Worm (Caenorhabditis elegans) whole organism, young adult: ENCODE data around the gene npl-10.

Experiments used
- F10E7.11 ChIP-seq: sonication (generic microtip); optimal IDR thresholded peaks from 2 replicates; lab custom pipeline; 2017; ENCODE audit warnings: mild to moderate bottlenecking, missing genetic modification characterization, moderate library complexity, missing compliant biosample characterization
- K12H6.12 ChIP-seq: fragments of 200-800 bp; sonication (Bioruptor generic); optimal IDR thresholded peaks from 2 replicates; lab custom pipeline; 2018; ENCODE audit warnings: mild to moderate bottlenecking, missing genetic modification characterization, missing compliant biosample characterization
- Y95B8A.8 ChIP-seq: fragments of 200-800 bp; sonication (Bioruptor generic); IDR thresholded peaks from 2 replicates; pipeline ENCODE4 v1.3.6; 2022; ENCODE audit warnings: missing genetic modification reagents, missing genetic modification characterization, missing compliant biosample characterization
- attf-6 ChIP-seq: fragments of 200-800 bp; sonication (Bioruptor generic); IDR thresholded peaks from 2 replicates; pipeline ENCODE4 v1.3.6; 2022; ENCODE audit warnings: missing genetic modification reagents, missing genetic modification characterization, missing compliant biosample characterization
- bed-1 ChIP-seq: fragments of 200-800 bp; sonication (Bioruptor generic); IDR thresholded peaks from 2 replicates; pipeline ENCODE4 v1.3.6; 2022; ENCODE audit warnings: missing genetic modification reagents, missing genetic modification characterization, missing compliant biosample characterization
- ceh-27 ChIP-seq: fragments of 200-800 bp; sonication (Bioruptor generic); optimal IDR thresholded peaks from 2 replicates; lab custom pipeline; 2018; ENCODE audit warnings: mild to moderate bottlenecking, missing genetic modification characterization, moderate library complexity, missing compliant biosample characterization
- egl-18 ChIP-seq: fragments of 200-800 bp; sonication (Bioruptor generic); IDR thresholded peaks from 2 replicates; pipeline ENCODE4 v1.3.6; 2022; ENCODE audit warnings: missing genetic modification reagents, missing genetic modification characterization, missing compliant biosample characterization
- ets-4 ChIP-seq: fragments of 200-800 bp; sonication (Bioruptor generic); optimal IDR thresholded peaks from 2 replicates; lab custom pipeline; 2018; ENCODE audit warnings: mild to moderate bottlenecking, missing genetic modification characterization, missing compliant biosample characterization
- him-1 ChIP-seq: sonication (generic microtip); optimal IDR thresholded peaks from 2 replicates; lab custom pipeline; 2016; ENCODE audit warnings: missing genotype, missing genetic modification reagents, missing genetic modification characterization, missing compliant biosample characterization
- hlh-12 ChIP-seq: sonication (generic microtip); optimal IDR thresholded peaks from 2 replicates; lab custom pipeline; 2016; ENCODE audit warnings: missing genetic modification characterization, missing compliant biosample characterization
- hmg-1.2 ChIP-seq: fragments of 200-800 bp; sonication (Bioruptor generic); IDR thresholded peaks from 2 replicates; pipeline ENCODE4 v1.3.6; 2022; ENCODE audit warnings: missing genetic modification reagents, missing genetic modification characterization, missing compliant biosample characterization
- hrde-1 ChIP-seq: sonication (generic microtip); optimal IDR thresholded peaks from 2 replicates; lab custom pipeline; 2016; ENCODE audit warnings: missing genetic modification characterization, mild to moderate bottlenecking, missing compliant biosample characterization, moderate library complexity, missing genotype, missing genetic modification reagents, borderline replicate concordance
- hsf-1 ChIP-seq: fragments of 200-800 bp; sonication (Bioruptor generic); IDR thresholded peaks from 2 replicates; pipeline ENCODE4 v1.3.6; 2022; ENCODE audit warnings: missing genetic modification reagents, missing genetic modification characterization, missing compliant biosample characterization
- lin-26 ChIP-seq: fragments of 200-800 bp; sonication (Bioruptor generic); IDR thresholded peaks from 2 replicates; pipeline ENCODE4 v1.3.6; 2022; ENCODE audit warnings: missing genetic modification reagents, missing genetic modification characterization, missing compliant biosample characterization
- lin-35 ChIP-seq, 3 experiments: fragments of 150-350 bp in 2 of 3; sonication (generic microtip) in 1 of 3; optimal IDR thresholded peaks; 2 replicates each; lab custom pipeline; 2014 to 2018; ENCODE audit warnings: missing biosample characterization in 3 of 3, missing genetic modification characterization in 3 of 3, missing genetic modification reagents in 3 of 3
- lin-40 ChIP-seq: sonication (generic microtip); optimal IDR thresholded peaks from 2 replicates; lab custom pipeline; 2016; ENCODE audit warnings: missing genetic modification characterization, mild to moderate bottlenecking, missing compliant biosample characterization, missing genotype, missing genetic modification reagents
- madf-3 ChIP-seq: fragments of 200-800 bp; sonication (Bioruptor generic); IDR thresholded peaks from 2 replicates; pipeline ENCODE4 v1.3.6; 2022; ENCODE audit warnings: missing genetic modification reagents, missing genetic modification characterization, missing compliant biosample characterization
- mcd-1 ChIP-seq: fragments of 200-800 bp; sonication (Bioruptor generic); IDR thresholded peaks from 2 replicates; pipeline ENCODE4 v1.3.6; 2022; ENCODE audit warnings: missing genetic modification reagents, missing genetic modification characterization, missing compliant biosample characterization
- mel-28 ChIP-seq: sonication (generic microtip); optimal IDR thresholded peaks from 2 replicates; lab custom pipeline; 2016; ENCODE audit warnings: borderline replicate concordance, mild to moderate bottlenecking, missing genetic modification characterization, missing compliant biosample characterization
- mes-4 ChIP-seq: sonication (generic microtip); optimal IDR thresholded peaks from 2 replicates; lab custom pipeline; 2016; ENCODE audit warnings: missing genotype, missing genetic modification characterization, missing compliant biosample characterization
- nhr-80 ChIP-seq: sonication (generic microtip); optimal IDR thresholded peaks from 2 replicates; lab custom pipeline; 2016; ENCODE audit warnings: missing genetic modification characterization, missing compliant biosample characterization
- nhr-90 ChIP-seq: sonication (generic microtip); optimal IDR thresholded peaks from 2 replicates; lab custom pipeline; 2016; ENCODE audit warnings: missing genotype, mild to moderate bottlenecking, missing genetic modification characterization, missing compliant biosample characterization
- sdz-38 ChIP-seq: sonication (generic microtip); optimal IDR thresholded peaks from 2 replicates; lab custom pipeline; 2016; ENCODE audit warnings: missing genotype, missing genetic modification characterization, missing compliant biosample characterization
- sea-2 ChIP-seq: fragments of 200-800 bp; sonication (Bioruptor generic); IDR thresholded peaks from 2 replicates; pipeline ENCODE4 v1.3.6; 2022; ENCODE audit warnings: missing genetic modification characterization, missing compliant biosample characterization
- snpc-3.4 ChIP-seq: sonication (generic microtip); optimal IDR thresholded peaks from 2 replicates; lab custom pipeline; 2017; ENCODE audit warnings: missing genetic modification characterization, mild to moderate bottlenecking, missing compliant biosample characterization, antibody characterized with exemption, moderate library complexity, missing genotype, missing genetic modification reagents
- unc-130 ChIP-seq: sonication (generic microtip); optimal IDR thresholded peaks from 2 replicates; lab custom pipeline; 2016; ENCODE audit warnings: missing genetic modification reagents, missing genetic modification characterization, missing compliant biosample characterization
- unc-62 ChIP-seq: fragments of 150-350 bp; optimal IDR thresholded peaks from 2 replicates; lab custom pipeline; 2014; ENCODE audit warnings: missing biosample characterization, missing genetic modification reagents, missing genetic modification characterization
- zfh-2 ChIP-seq: fragments of 200-800 bp; sonication (Bioruptor generic); conservative IDR thresholded peaks from 2 replicates; pipeline ENCODE4 v1.3.6; 2022; ENCODE audit warnings: missing genetic modification reagents, missing genetic modification characterization, missing compliant biosample characterization
- ztf-18 ChIP-seq: sonication (generic microtip); optimal IDR thresholded peaks from 2 replicates; lab custom pipeline; 2016; ENCODE audit warnings: missing genotype, mild to moderate bottlenecking, missing genetic modification characterization, missing compliant biosample characterization
- ztf-22 ChIP-seq: fragments of 200-800 bp; sonication (Bioruptor generic); optimal IDR thresholded peaks from 2 replicates; lab custom pipeline; 2018; ENCODE audit warnings: mild to moderate bottlenecking, missing genetic modification characterization, moderate library complexity, missing compliant biosample characterization
- ztf-28 ChIP-seq: fragments of 200-800 bp; sonication (Bioruptor generic); IDR thresholded peaks from 2 replicates; pipeline ENCODE4 v1.3.6; 2022; ENCODE audit warnings: missing genetic modification reagents, missing genetic modification characterization, missing compliant biosample characterization
- ztf-3 ChIP-seq: fragments of 200-800 bp; sonication (Bioruptor generic); optimal IDR thresholded peaks from 2 replicates; lab custom pipeline; 2018; ENCODE audit warnings: mild to moderate bottlenecking, missing genetic modification characterization, missing compliant biosample characterization

The npl-10 gene

ce11 chrIII:3952058-3952457 lies 16.4 kb upstream of the npl-10 start:
- TF ChIP-seq sdz-38: no peak
- TF ChIP-seq ceh-27 (GFP tag; lab: Kevin White, UChicago): no peak
- no peak for TF ChIP-seq zfh-2 (GFP tag; lab: Robert Waterston, UW)
- peak; percentile 52 for TF ChIP-seq nhr-80 (tag; lab: Kevin White, UChicago)
- no peak for TF ChIP-seq snpc-3.4 (tag; lab: Kevin White, UChicago)

DNA sequence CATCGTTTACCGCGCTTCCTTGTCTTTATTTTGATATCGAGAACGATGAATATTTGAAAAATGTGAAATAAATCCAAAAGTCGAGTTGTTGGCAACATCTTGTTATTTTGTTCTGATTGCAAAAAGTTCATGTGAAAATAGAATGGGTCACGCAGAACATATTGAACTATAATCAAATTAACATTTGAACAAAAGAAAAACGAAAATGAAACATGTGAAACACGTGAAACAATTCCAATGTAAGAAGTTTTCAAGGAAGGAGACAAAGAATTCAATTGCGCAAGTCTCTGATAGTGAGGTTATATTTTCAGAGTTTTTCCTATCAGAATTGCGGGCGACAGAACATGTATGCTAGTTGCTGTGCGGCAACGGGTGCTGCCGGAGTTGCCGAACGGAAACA lies 4.3 kb downstream of the npl-10 start, which contains the start of gene F37A8.2:
Gene F37A8.2, minus strand, starts transcription at position 101 of the 400 bp plus-strand sequence.
- no peak for TF ChIP-seq ztf-22 (GFP tag; lab: Kevin White, UChicago)

DNA sequence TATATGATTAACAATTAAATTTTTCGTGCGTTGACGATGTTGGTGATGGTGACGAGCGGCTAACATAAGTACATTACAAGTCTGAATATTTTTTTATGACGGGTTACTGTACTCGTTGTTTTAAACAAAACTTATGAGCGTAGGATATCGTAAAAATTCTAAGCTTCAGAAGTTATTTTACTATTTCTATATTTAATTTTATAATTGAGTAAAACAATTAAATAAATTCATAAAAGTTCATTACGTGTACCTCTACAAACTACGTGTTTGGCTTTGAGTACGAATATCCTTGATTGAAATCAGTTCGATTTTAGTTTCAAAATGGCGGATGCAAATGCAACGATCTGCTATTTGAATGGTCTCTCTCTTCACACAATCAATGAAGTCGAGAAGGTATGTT lies 7.6 kb downstream of the npl-10 start, which contains the start of gene F37A8.1:
Gene F37A8.1, plus strand, starts transcription at position 301 of the 400 bp plus-strand sequence.
- no peak for TF ChIP-seq lin-35 (GFP tag; optimal IDR thresholded peaks at IDR 0.05; lab: Kevin White, UChicago)
- TF ChIP-seq snpc-3.4 (tag; lab: Kevin White, UChicago): no peak
- TF ChIP-seq attf-6 (GFP tag; lab: Robert Waterston, UW): no peak
- no peak for TF ChIP-seq unc-130
- TF ChIP-seq mes-4 (tag; lab: Kevin White, UChicago): no peak
- no peak for TF ChIP-seq bed-1 (GFP tag; lab: Robert Waterston, UW)
- TF ChIP-seq sea-2 (GFP tag; lab: Robert Waterston, UW): no peak
- TF ChIP-seq ztf-3 (GFP tag; lab: Kevin White, UChicago): no peak
- TF ChIP-seq him-1 (tag; lab: Kevin White, UChicago): no peak
- TF ChIP-seq egl-18 (GFP tag; lab: Robert Waterston, UW): no peak
- TF ChIP-seq ets-4 (GFP tag; lab: Kevin White, UChicago): no peak
- TF ChIP-seq hmg-1.2 (GFP tag; lab: Robert Waterston, UW): no peak
- TF ChIP-seq sdz-38: no peak
- no peak for TF ChIP-seq mel-28 (tag; lab: Kevin White, UChicago)
- no peak for TF ChIP-seq mcd-1 (GFP tag; lab: Robert Waterston, UW)
- no peak for TF ChIP-seq madf-3
- TF ChIP-seq nhr-90: no peak

DNA sequence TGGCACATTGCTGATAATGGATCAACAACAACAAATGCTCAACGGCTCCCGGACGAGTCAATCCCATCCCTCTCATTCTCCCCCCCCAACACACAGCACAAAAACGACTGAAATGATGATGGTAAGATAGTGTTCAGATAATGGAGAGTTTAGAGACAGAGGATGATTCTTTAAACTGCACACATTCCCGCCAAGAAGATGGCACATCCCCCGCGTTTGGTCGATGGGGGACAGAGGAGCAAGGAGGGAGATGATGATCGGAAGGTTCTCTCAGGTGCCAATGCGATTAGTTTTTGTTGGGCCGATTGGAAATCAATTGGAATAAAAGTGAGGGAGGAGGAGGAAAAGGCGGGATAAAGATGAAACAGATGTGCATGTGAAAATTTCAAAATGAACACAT lies 8.3 kb downstream of the npl-10 start:
- TF ChIP-seq Y95B8A.8 (GFP tag; lab: Robert Waterston, UW) (no peak), K12H6.12 (tag; lab: Kevin White, UChicago) (no peak), hrde-1 (tag; lab: Kevin White, UChicago) (no peak), lin-26 (GFP tag; lab: Robert Waterston, UW) (no peak), ceh-27 (GFP tag; lab: Kevin White, UChicago) (no peak), unc-62 (no peak), ztf-3 (GFP tag; lab: Kevin White, UChicago) (no peak), lin-40 (tag; lab: Kevin White, UChicago) (no peak), F10E7.11 (tag; lab: Kevin White, UChicago) (no peak), hsf-1 (GFP tag; lab: Robert Waterston, UW) (no peak), ztf-28 (no peak)

- TF ChIP-seq ztf-18: no peak
- TF ChIP-seq hlh-12 (tag; lab: Kevin White, UChicago): no peak
Observed at ce11 chrIII:3926801-3927200, 8.9 kb downstream of the npl-10 start.
